Fruit fly (Drosophila melanogaster): ENCODE results near the gene Plc21C.

Plc21C gene

DNA sequence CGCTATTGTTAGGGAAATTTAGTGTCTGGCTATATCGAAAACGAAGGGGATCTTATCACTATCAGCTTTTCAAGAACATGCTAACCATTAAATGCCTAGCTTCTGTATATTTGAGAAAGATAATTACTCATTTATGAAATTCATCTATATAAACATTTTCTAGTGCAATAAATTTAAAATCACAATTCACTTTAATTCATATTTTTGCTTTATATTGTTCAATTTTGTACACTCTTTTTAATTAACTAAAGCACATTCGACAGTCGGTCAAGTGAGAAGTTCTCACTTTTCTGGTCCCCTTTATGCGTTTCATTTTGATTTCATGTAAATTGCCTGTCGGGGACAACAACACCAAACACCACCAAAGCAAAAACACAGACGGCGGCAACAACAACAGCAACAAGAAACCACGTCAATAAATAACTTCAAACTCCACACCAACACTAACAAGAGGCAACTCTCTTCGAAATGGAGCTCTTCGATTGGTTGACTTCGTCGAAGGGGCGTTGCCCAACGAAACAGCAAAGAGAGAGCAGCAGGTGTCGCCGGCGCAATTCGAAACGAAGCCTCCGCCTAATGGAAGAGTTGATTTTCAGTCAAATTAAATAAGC, 62.8 kb downstream of the Plc21C start:
- no peak for TF ChIP-seq CG9948 (tag; optimal IDR thresholded peaks at IDR 0.05)
- no peak for TF ChIP-seq Pif1B (GFP tag; optimal IDR thresholded peaks at IDR 0.05)
- TF ChIP-seq rn (GFP tag; IDR thresholded peaks at IDR 0.05) = no peak
- no peak for TF ChIP-seq CG8159 (tag; optimal IDR thresholded peaks at IDR 0.05)
- TF ChIP-seq D1 (tag; optimal IDR thresholded peaks at IDR 0.05) = no peak

DNA sequence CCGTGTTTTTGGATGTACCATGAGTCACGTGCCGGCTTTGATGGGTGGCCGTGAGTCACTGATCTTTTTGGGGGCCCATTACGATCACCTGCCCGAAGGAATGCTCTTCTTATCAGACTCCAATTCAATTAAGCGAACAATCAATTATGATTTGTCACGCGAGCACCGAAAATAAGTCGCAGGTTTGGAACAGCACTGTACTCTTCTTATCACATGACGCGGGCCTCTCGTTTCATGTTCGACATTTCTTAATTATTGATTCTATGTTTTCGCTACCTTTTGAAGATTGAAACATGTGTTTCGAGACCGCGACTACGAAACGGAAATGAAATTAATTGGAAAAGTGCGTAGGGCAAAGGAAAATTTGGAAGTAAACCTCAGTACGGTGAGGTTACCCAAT, 64.1 kb downstream of the Plc21C start:
- no peak for TF ChIP-seq CG12605 (GFP tag; IDR thresholded peaks at IDR 0.05)
- TF ChIP-seq rn (GFP tag; IDR thresholded peaks at IDR 0.05) = no peak
- no peak for TF ChIP-seq fd96Ca (GFP tag; IDR thresholded peaks at IDR 0.05)
- no peak for TF ChIP-seq CG34367 (tag; optimal IDR thresholded peaks at IDR 0.05)
- TF ChIP-seq CG32121 (GFP tag; IDR thresholded peaks at IDR 0.05) = no peak
- no peak for TF ChIP-seq CG8159 (tag; optimal IDR thresholded peaks at IDR 0.05)
- TF ChIP-seq EcR (GFP tag; optimal IDR thresholded peaks at IDR 0.05) = no peak
- TF ChIP-seq CG10348 (GFP tag; IDR thresholded peaks at IDR 0.05) = no peak

DNA sequence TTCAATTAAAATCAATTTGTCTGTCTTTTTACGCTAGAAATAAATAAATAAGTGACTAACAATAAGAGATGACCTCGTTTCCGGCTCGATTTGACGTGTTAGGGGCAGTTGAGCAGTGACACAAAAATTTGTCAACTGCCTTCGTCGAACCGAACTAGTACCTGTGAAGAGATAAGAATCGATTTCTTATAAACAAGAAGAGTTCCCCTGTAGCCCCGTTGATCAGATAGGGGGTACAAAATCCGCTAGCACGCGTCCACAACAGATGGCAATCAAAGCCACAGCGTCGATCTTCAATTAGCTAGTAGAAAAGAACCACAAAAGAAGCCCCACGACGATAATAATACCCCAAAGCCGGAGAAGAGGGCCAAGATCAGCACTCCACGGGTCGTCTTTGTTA, 66.0 kb downstream of the Plc21C start:
- TF ChIP-seq CG13204 (GFP tag; optimal IDR thresholded peaks at IDR 0.05) = no peak
- TF ChIP-seq CG15710 (tag; optimal IDR thresholded peaks at IDR 0.05) = no peak

- no peak for TF ChIP-seq Snoo (tag; optimal IDR thresholded peaks at IDR 0.05)
- TF ChIP-seq CG17806 (tag; optimal IDR thresholded peaks at IDR 0.05) = no peak
- no peak for TF ChIP-seq CG10348 (GFP tag; IDR thresholded peaks at IDR 0.05)
- TF ChIP-seq D1 (tag; optimal IDR thresholded peaks at IDR 0.05) = no peak
- TF ChIP-seq Pif1A (GFP tag; optimal IDR thresholded peaks at IDR 0.05) = no peak
- no peak for TF ChIP-seq Ets98B (GFP tag; IDR thresholded peaks at IDR 0.05)
- TF ChIP-seq CG15710 (tag; optimal IDR thresholded peaks at IDR 0.05) = no peak
- no peak for TF ChIP-seq fd96Ca (GFP tag; IDR thresholded peaks at IDR 0.05)
- TF ChIP-seq Pif1B (GFP tag; optimal IDR thresholded peaks at IDR 0.05) = no peak
- no peak for TF ChIP-seq CG8301 (tag; optimal IDR thresholded peaks at IDR 0.05)
- peak; percentile 18; the same call in 1 of the 2 replicates for TF ChIP-seq CG32121 (GFP tag; IDR thresholded peaks at IDR 0.05)
- no peak for TF ChIP-seq CG8159 (tag; optimal IDR thresholded peaks at IDR 0.05)
- TF ChIP-seq CG4496 (GFP tag; IDR thresholded peaks at IDR 0.05) = 0 out of 3 replicates have a peak, but pooled peaks have one; percentile 36
- TF ChIP-seq gl (tag; optimal IDR thresholded peaks at IDR 0.05) = no peak
- peak; percentile 18 for TF ChIP-seq EcR (GFP tag; optimal IDR thresholded peaks at IDR 0.05)
- TF ChIP-seq CG34367 (tag; optimal IDR thresholded peaks at IDR 0.05) = no peak
- no peak for TF ChIP-seq CG14655 (GFP tag; optimal IDR thresholded peaks at IDR 0.05)
- TF ChIP-seq rn (GFP tag; IDR thresholded peaks at IDR 0.05) = no peak
- TF ChIP-seq CG9948 (tag; optimal IDR thresholded peaks at IDR 0.05) = no peak
- no peak for TF ChIP-seq CG13204 (GFP tag; optimal IDR thresholded peaks at IDR 0.05)
- no peak for TF ChIP-seq CG12605 (GFP tag; IDR thresholded peaks at IDR 0.05)
Observed at dm6 chr2L:377780-378222, 72.1 kb downstream of the Plc21C start, which contains the start of gene al. Gene al (plus strand): TSS chr2L:378112.

DNA sequence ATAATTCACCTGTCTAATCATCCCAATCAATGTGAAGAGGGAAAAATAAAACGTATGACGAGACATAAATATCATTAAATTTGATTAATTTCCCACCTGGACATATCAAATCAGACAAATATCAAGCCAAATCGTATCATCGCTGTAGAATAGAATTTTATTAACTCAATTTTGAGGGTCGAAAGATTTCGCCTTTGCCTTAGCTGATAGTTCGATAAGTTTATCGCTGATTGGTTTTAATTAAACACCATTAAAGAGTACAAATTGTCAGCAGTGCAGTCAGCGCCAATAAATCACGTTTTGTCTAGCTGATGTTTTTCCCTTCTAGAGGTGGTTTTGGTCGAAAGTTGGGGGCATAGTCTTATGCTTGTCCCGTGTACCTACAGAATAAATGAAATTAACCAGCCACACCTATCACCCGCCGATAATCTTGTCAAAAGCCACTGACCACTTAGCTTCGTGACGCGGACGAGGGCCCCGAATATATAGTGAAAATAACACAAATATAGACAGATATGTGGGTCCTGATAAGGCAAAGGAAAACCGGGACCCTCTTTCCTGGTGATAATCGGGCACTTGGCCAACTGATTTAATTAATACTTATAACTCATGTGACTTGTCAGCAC, 73.2 kb downstream of the Plc21C start:
- no peak for TF ChIP-seq CG9948 (tag; optimal IDR thresholded peaks at IDR 0.05)
- TF ChIP-seq Snoo (tag; optimal IDR thresholded peaks at IDR 0.05) = no peak
- no peak for TF ChIP-seq rn (GFP tag; IDR thresholded peaks at IDR 0.05)
- no peak for TF ChIP-seq CG12605 (GFP tag; IDR thresholded peaks at IDR 0.05)
- no peak for TF ChIP-seq Pif1B (GFP tag; optimal IDR thresholded peaks at IDR 0.05)
- no peak for TF ChIP-seq CG13204 (GFP tag; optimal IDR thresholded peaks at IDR 0.05)
- TF ChIP-seq CG14655 (GFP tag; optimal IDR thresholded peaks at IDR 0.05) = no peak
- no peak for TF ChIP-seq Ets98B (GFP tag; IDR thresholded peaks at IDR 0.05)
- no peak for TF ChIP-seq CG17806 (tag; optimal IDR thresholded peaks at IDR 0.05)
- TF ChIP-seq CG10348 (GFP tag; IDR thresholded peaks at IDR 0.05) = no peak
- no peak for TF ChIP-seq CG34367 (tag; optimal IDR thresholded peaks at IDR 0.05)
- no peak for TF ChIP-seq fd96Ca (GFP tag; IDR thresholded peaks at IDR 0.05)

- TF ChIP-seq CG13204 (GFP tag; optimal IDR thresholded peaks at IDR 0.05) = no peak
- TF ChIP-seq CG32121 (GFP tag; IDR thresholded peaks at IDR 0.05) = no peak
- TF ChIP-seq CG10348 (GFP tag; IDR thresholded peaks at IDR 0.05) = no peak
- TF ChIP-seq CG12605 (GFP tag; IDR thresholded peaks at IDR 0.05) = no peak
- TF ChIP-seq Ets98B (GFP tag; IDR thresholded peaks at IDR 0.05) = peak; percentile 19; the same call in 1 of the 2 replicates
- peak; percentile 61 for TF ChIP-seq CG8159 (tag; optimal IDR thresholded peaks at IDR 0.05)
- TF ChIP-seq Pif1B (GFP tag; optimal IDR thresholded peaks at IDR 0.05) = peak; percentile 38
- no peak for TF ChIP-seq CG4496 (GFP tag; IDR thresholded peaks at IDR 0.05)
- TF ChIP-seq CG8301 (tag; optimal IDR thresholded peaks at IDR 0.05) = peak; percentile 48
- TF ChIP-seq CG15710 (tag; optimal IDR thresholded peaks at IDR 0.05) = peak; percentile 40
- TF ChIP-seq gl (tag; optimal IDR thresholded peaks at IDR 0.05) = no peak
- no peak for TF ChIP-seq rn (GFP tag; IDR thresholded peaks at IDR 0.05)
- no peak for TF ChIP-seq fd96Ca (GFP tag; IDR thresholded peaks at IDR 0.05)
- TF ChIP-seq Pif1A (GFP tag; optimal IDR thresholded peaks at IDR 0.05) = peak; percentile 59
- TF ChIP-seq D1 (tag; optimal IDR thresholded peaks at IDR 0.05) = no peak
- TF ChIP-seq CG9948 (tag; optimal IDR thresholded peaks at IDR 0.05) = peak; percentile 57
- peak; percentile 28 for TF ChIP-seq Snoo (tag; optimal IDR thresholded peaks at IDR 0.05)
- peak; percentile 38 for TF ChIP-seq CG34367 (tag; optimal IDR thresholded peaks at IDR 0.05)
- TF ChIP-seq CG14655 (GFP tag; optimal IDR thresholded peaks at IDR 0.05) = peak; percentile 59
- no peak for TF ChIP-seq EcR (GFP tag; optimal IDR thresholded peaks at IDR 0.05)
- peak; percentile 61 for TF ChIP-seq CG17806 (tag; optimal IDR thresholded peaks at IDR 0.05)
Observed at dm6 chr2L:382807-383206, 77.1 kb downstream of the Plc21C start.

All from whole organism, pupa.